Fruit fly (Drosophila melanogaster) whole organism, embryonic: ENCODE measurements around the gene CG34242.

Experiments
- Adf1 ChIP-seq: fragments of 200-800 bp; sonication (Bioruptor generic); IDR thresholded peaks from 2 replicates; pipeline ENCODE4 v1.3.6; 2022; ENCODE audit warnings: missing biosample characterization, missing genetic modification characterization
- Antp ChIP-seq: fragments of 200-800 bp; sonication (Bioruptor generic); optimal IDR thresholded peaks from 3 replicates; lab custom pipeline; 2016; ENCODE audit warnings: missing biosample characterization, missing genetic modification characterization
- BEAF-32 ChIP-seq: fragments of 200-800 bp; sonication (Bioruptor generic); optimal IDR thresholded peaks from 3 replicates; lab custom pipeline; 2017; ENCODE audit warnings: missing biosample characterization, missing genetic modification characterization, mild to moderate bottlenecking, moderate library complexity, missing genetic modification reagents
- CG10209 ChIP-seq: fragments of 200-800 bp; sonication (Bioruptor generic); optimal IDR thresholded peaks from 3 replicates; lab custom pipeline; 2017; ENCODE audit warnings: missing biosample characterization, mild to moderate bottlenecking, missing genetic modification characterization, missing genetic modification reagents
- CG10274 ChIP-seq: fragments of 200-800 bp; sonication (Bioruptor generic); optimal IDR thresholded peaks from 3 replicates; lab custom pipeline; 2017; ENCODE audit warnings: missing biosample characterization, mild to moderate bottlenecking, missing genetic modification characterization
- CG10462 ChIP-seq: fragments of 200-800 bp; sonication (Bioruptor generic); optimal IDR thresholded peaks from 2 replicates; lab custom pipeline; 2016; ENCODE audit warnings: missing biosample characterization, missing genetic modification characterization
- CG12236 ChIP-seq: fragments of 200-800 bp; sonication (Bioruptor generic); optimal IDR thresholded peaks from 2 replicates; lab custom pipeline; 2016; ENCODE audit warnings: missing biosample characterization, missing genetic modification characterization
- CG17359 ChIP-seq: fragments of 200-800 bp; sonication (Bioruptor generic); optimal IDR thresholded peaks from 3 replicates; lab custom pipeline; 2018; ENCODE audit warnings: missing biosample characterization, mild to moderate bottlenecking, missing genetic modification characterization, moderate library complexity
- CG1832 ChIP-seq: fragments of 200-800 bp; sonication (Bioruptor generic); optimal IDR thresholded peaks from 2 replicates; lab custom pipeline; 2017; ENCODE audit warnings: missing biosample characterization, mild to moderate bottlenecking, missing genetic modification characterization, inconsistent platforms
- CG2129 ChIP-seq: fragments of 200-800 bp; sonication (Bioruptor generic); IDR thresholded peaks from 2 replicates; pipeline ENCODE4 v1.3.6; 2022; ENCODE audit warnings: missing biosample characterization, missing genetic modification characterization; ENCODE audit not compliant: partially characterized antibody
- CG2199 ChIP-seq: fragments of 200-800 bp; sonication (Bioruptor generic); IDR thresholded peaks from 3 replicates; pipeline ENCODE4 v1.3.6; 2022; ENCODE audit warnings: missing biosample characterization, missing genetic modification characterization
- CG2202 ChIP-seq: fragments of 200-800 bp; sonication (Bioruptor generic); optimal IDR thresholded peaks from 2 replicates; lab custom pipeline; 2018; ENCODE audit warnings: missing biosample characterization, mild to moderate bottlenecking, missing genetic modification characterization
- CG30020 ChIP-seq: fragments of 200-800 bp; optimal IDR thresholded peaks from 2 replicates; lab custom pipeline; 2019; ENCODE audit warnings: missing biosample characterization, mild to moderate bottlenecking, missing genetic modification characterization, moderate library complexity
- CG32767 ChIP-seq: fragments of 200-800 bp; sonication (Bioruptor generic); IDR thresholded peaks from 2 replicates; pipeline ENCODE4 v1.3.6; 2022; ENCODE audit warnings: missing biosample characterization, missing genetic modification characterization
- CG34224 ChIP-seq: fragments of 200-800 bp; sonication (Bioruptor generic); IDR thresholded peaks from 3 replicates; pipeline ENCODE4 v1.3.6; 2022; ENCODE audit warnings: missing biosample characterization, missing genetic modification characterization; ENCODE audit not compliant: partially characterized antibody
- CG9727 ChIP-seq: fragments of 200-800 bp; sonication (Bioruptor generic); optimal IDR thresholded peaks from 3 replicates; lab custom pipeline; 2017; ENCODE audit warnings: missing biosample characterization, mild to moderate bottlenecking, missing genetic modification characterization
- CTCF ChIP-seq: fragments of 200-800 bp; sonication (Bioruptor generic); optimal IDR thresholded peaks from 2 replicates; lab custom pipeline; 2017; ENCODE audit warnings: missing biosample characterization, mild to moderate bottlenecking, missing genetic modification characterization, moderate library complexity
- CoRest ChIP-seq: fragments of 200-800 bp; sonication (Bioruptor generic); optimal IDR thresholded peaks from 3 replicates; lab custom pipeline; 2018; ENCODE audit warnings: missing biosample characterization, mild to moderate bottlenecking, missing genetic modification characterization, moderate library complexity
- Dll ChIP-seq: fragments of 200-800 bp; sonication (Bioruptor generic); IDR thresholded peaks from 4 replicates; pipeline ENCODE4 v1.3.6; 2022; ENCODE audit warnings: missing biosample characterization, missing genetic modification characterization; ENCODE audit not compliant: partially characterized antibody
- Doc3 ChIP-seq: fragments of 200-800 bp; sonication (Bioruptor generic); IDR thresholded peaks from 3 replicates; pipeline ENCODE4 v1.3.6; 2022; ENCODE audit warnings: missing biosample characterization, missing genetic modification characterization; ENCODE audit not compliant: partially characterized antibody
- Dp ChIP-seq: fragments of 200-800 bp; sonication (Bioruptor generic); optimal IDR thresholded peaks from 2 replicates; lab custom pipeline; 2018; ENCODE audit warnings: missing biosample characterization, mild to moderate bottlenecking, missing genetic modification characterization, moderate library complexity
- Dref ChIP-seq: fragments of 200-800 bp; sonication (Bioruptor generic); IDR thresholded peaks from 2 replicates; pipeline ENCODE4 v1.3.6; 2022; ENCODE audit warnings: missing biosample characterization, missing genetic modification characterization
- E2f1 ChIP-seq: fragments of 200-800 bp; sonication (Bioruptor generic); IDR thresholded peaks from 2 replicates; pipeline ENCODE4 v1.3.6; 2022; ENCODE audit warnings: missing biosample characterization, missing genetic modification characterization
- Hey ChIP-seq: fragments of 200-800 bp; sonication (Bioruptor generic); optimal IDR thresholded peaks from 3 replicates; lab custom pipeline; 2018; ENCODE audit warnings: missing biosample characterization, mild to moderate bottlenecking, missing genetic modification characterization
- HmgD ChIP-seq: fragments of 200-800 bp; sonication (Bioruptor generic); optimal IDR thresholded peaks from 3 replicates; lab custom pipeline; 2016; ENCODE audit warnings: missing biosample characterization, missing genetic modification characterization
- HmgZ ChIP-seq: fragments of 200-800 bp; sonication (Bioruptor generic); optimal IDR thresholded peaks from 2 replicates; lab custom pipeline; 2018; ENCODE audit warnings: missing biosample characterization, mild to moderate bottlenecking, missing genetic modification characterization
- Lim3 ChIP-seq: fragments of 200-800 bp; sonication (Bioruptor generic); IDR thresholded peaks from 2 replicates; pipeline ENCODE4 v1.3.6; 2022; ENCODE audit warnings: missing biosample characterization, missing genetic modification characterization
- Max ChIP-seq: fragments of 200-800 bp; sonication (Bioruptor generic); optimal IDR thresholded peaks from 2 replicates; lab custom pipeline; 2016; ENCODE audit warnings: missing biosample characterization, mild to moderate bottlenecking, missing genetic modification characterization
- Mes4 ChIP-seq: fragments of 200-800 bp; sonication (Bioruptor generic); optimal IDR thresholded peaks from 2 replicates; lab custom pipeline; 2016; ENCODE audit warnings: missing biosample characterization, missing genetic modification characterization
- Rfx ChIP-seq: fragments of 200-800 bp; sonication (Bioruptor generic); IDR thresholded peaks from 2 replicates; pipeline ENCODE4 v1.3.6; 2022; ENCODE audit warnings: missing biosample characterization, missing genetic modification characterization
- Scr ChIP-seq: fragments of 200-800 bp; sonication (Bioruptor generic); IDR thresholded peaks from 2 replicates; pipeline ENCODE4 v1.3.6; 2022; ENCODE audit warnings: missing biosample characterization, missing genetic modification characterization; ENCODE audit not compliant: partially characterized antibody
- abd-A ChIP-seq: fragments of 200-800 bp; sonication (Bioruptor generic); optimal IDR thresholded peaks from 3 replicates; lab custom pipeline; 2019; ENCODE audit warnings: missing biosample characterization, mild to moderate bottlenecking, missing genetic modification characterization, moderate library complexity
- az2 ChIP-seq: fragments of 200-800 bp; sonication (Bioruptor generic); optimal IDR thresholded peaks from 3 replicates; lab custom pipeline; 2016; ENCODE audit warnings: missing biosample characterization, missing genetic modification characterization
- caup ChIP-seq: fragments of 200-800 bp; sonication (Bioruptor generic); optimal IDR thresholded peaks from 3 replicates; lab custom pipeline; 2017; ENCODE audit warnings: missing biosample characterization, mild to moderate bottlenecking, missing genetic modification characterization, moderate library complexity; ENCODE audit not compliant: severe bottlenecking
- croc ChIP-seq: fragments of 200-800 bp; sonication (Bioruptor generic); conservative IDR thresholded peaks from 3 replicates; pipeline ENCODE4 v1.3.6; 2022; ENCODE audit warnings: missing biosample characterization, missing genetic modification characterization
- dan ChIP-seq: fragments of 200-800 bp; sonication (Bioruptor generic); IDR thresholded peaks from 2 replicates; pipeline ENCODE4 v1.3.6; 2022; ENCODE audit warnings: missing biosample characterization, missing genetic modification characterization
- ewg ChIP-seq: fragments of 200-800 bp; sonication (Bioruptor generic); optimal IDR thresholded peaks from 3 replicates; lab custom pipeline; 2017; ENCODE audit warnings: mild to moderate bottlenecking, missing biosample characterization, missing genetic modification reagents, missing genetic modification characterization
- fd64A ChIP-seq: fragments of 200-800 bp; sonication (Bioruptor generic); optimal IDR thresholded peaks from 3 replicates; lab custom pipeline; 2018; ENCODE audit warnings: missing biosample characterization, mild to moderate bottlenecking, missing genetic modification characterization
- kay ChIP-seq: fragments of 200-800 bp; sonication (Bioruptor generic); optimal IDR thresholded peaks from 2 replicates; lab custom pipeline; 2016; ENCODE audit warnings: missing biosample characterization, missing genetic modification characterization
- maf-S ChIP-seq: fragments of 200-800 bp; sonication (Bioruptor generic); optimal IDR thresholded peaks from 2 replicates; lab custom pipeline; 2016; ENCODE audit warnings: missing biosample characterization, missing genetic modification characterization
- nerfin-2 ChIP-seq: fragments of 200-800 bp; sonication (Bioruptor generic); IDR thresholded peaks from 2 replicates; pipeline ENCODE4 v1.3.6; 2022; ENCODE audit warnings: missing biosample characterization, missing genetic modification characterization; ENCODE audit not compliant: partially characterized antibody
- peb ChIP-seq: fragments of 200-800 bp; sonication (Bioruptor generic); IDR thresholded peaks from 2 replicates; pipeline ENCODE4 v1.3.6; 2022; ENCODE audit warnings: missing biosample characterization, missing genetic modification characterization
- prd ChIP-seq, 3 experiments: fragments of >200 bp in 2 of 3; fragments of 200-800 bp in 1 of 3; sonication (Bioruptor generic) in 1 of 3; optimal IDR thresholded peaks in 2 of 3; IDR thresholded peaks in 1 of 3; 2 replicates in 2 of 3; 3 replicates in 1 of 3; pipeline versions ENCODE4 v1.3.6 to Lab custom; 2017 to 2022; ENCODE audit warnings: missing biosample characterization in 1 of 3, missing genetic modification characterization in 1 of 3
- pzg ChIP-seq: fragments of 200-800 bp; sonication (Bioruptor generic); optimal IDR thresholded peaks from 3 replicates; lab custom pipeline; 2018; ENCODE audit warnings: missing biosample characterization, mild to moderate bottlenecking, missing genetic modification characterization, moderate library complexity
- run ChIP-seq: fragments of 200-800 bp; sonication (Bioruptor generic); optimal IDR thresholded peaks from 3 replicates; lab custom pipeline; 2018; ENCODE audit warnings: missing biosample characterization, mild to moderate bottlenecking, missing genetic modification characterization
- sd ChIP-seq: fragments of 200-800 bp; sonication (Bioruptor generic); optimal IDR thresholded peaks from 3 replicates; lab custom pipeline; 2018; ENCODE audit warnings: missing biosample characterization, mild to moderate bottlenecking, missing genetic modification characterization, moderate library complexity
- sob ChIP-seq: fragments of 200-800 bp; sonication (Bioruptor generic); IDR thresholded peaks from 2 replicates; pipeline ENCODE4 v1.3.6; 2022; ENCODE audit warnings: missing biosample characterization, missing genetic modification characterization
- stc ChIP-seq: fragments of 200-800 bp; sonication (Bioruptor generic); IDR thresholded peaks from 2 replicates; pipeline ENCODE4 v1.3.6; 2022; ENCODE audit warnings: missing biosample characterization, missing genetic modification characterization
- stwl ChIP-seq: fragments of 200-800 bp; sonication (Bioruptor generic); optimal IDR thresholded peaks from 3 replicates; lab custom pipeline; 2018; ENCODE audit warnings: missing biosample characterization, mild to moderate bottlenecking, missing genetic modification characterization, moderate library complexity
- tll ChIP-seq, 2 experiments: fragments of 200-800 bp in 1 of 2; fragments of >200 bp in 1 of 2; sonication (Bioruptor generic) in 1 of 2; optimal IDR thresholded peaks; 2 replicates each; lab custom pipeline; 2017 to 2019; ENCODE audit warnings: missing biosample characterization in 2 of 2, missing genetic modification characterization in 2 of 2, mild to moderate bottlenecking in 1 of 2, moderate library complexity in 1 of 2

The CG34242 gene

dm6 chr3L:12530044-12530443 is 3.8 kb upstream of the CG34242 start, which contains the start of gene nst (continued):
- peak; percentile 7 for TF ChIP-seq HmgZ (tag; lab: Kevin White, UChicago)
- no peak for TF ChIP-seq kay (GFP tag; lab: Kevin White, UChicago)
- TF ChIP-seq HmgD (GFP tag; lab: Kevin White, UChicago), result peak; percentile 23
- TF ChIP-seq prd (optimal IDR thresholded peaks at IDR 0.05; lab: Kevin White, UChicago), result no peak
- TF ChIP-seq prd (GFP tag; IDR thresholded peaks at IDR 0.05; lab: Robert Waterston, UW), result no peak
- no peak for TF ChIP-seq dan
- TF ChIP-seq Dll (GFP tag; lab: Robert Waterston, UW), result peak; percentile 28; the same call in 1 of the 4 replicates
- TF ChIP-seq Lim3, result no peak
- peak; percentile 17 for TF ChIP-seq CoRest (tag; lab: Kevin White, UChicago)
- no peak for TF ChIP-seq Hey (tag; lab: Kevin White, UChicago)
- peak; percentile 24 for TF ChIP-seq BEAF-32 (GFP tag; lab: Kevin White, UChicago)
- 0 out of 2 replicates have a peak, but pooled peaks have one; percentile 28 for TF ChIP-seq Rfx (GFP tag; lab: Robert Waterston, UW)
- peak; percentile 29 for TF ChIP-seq CTCF
- no peak for TF ChIP-seq run
- no peak for TF ChIP-seq abd-A (tag; lab: Kevin White, UChicago)
- no peak for TF ChIP-seq CG17359 (tag; lab: Kevin White, UChicago)
- no peak for TF ChIP-seq CG10274 (GFP tag; lab: Kevin White, UChicago)
- TF ChIP-seq Mes4 (GFP tag; lab: Kevin White, UChicago), result no peak
- TF ChIP-seq peb (GFP tag; lab: Robert Waterston, UW), result no peak
- TF ChIP-seq fd64A, result no peak
- TF ChIP-seq CG2129, result no peak
- no peak for TF ChIP-seq nerfin-2 (GFP tag; lab: Robert Waterston, UW)
- no peak for TF ChIP-seq CG9727 (GFP tag; lab: Kevin White, UChicago)
- peak; percentile 70 for TF ChIP-seq Dp
- no peak for TF ChIP-seq CG12236 (GFP tag; lab: Kevin White, UChicago)
- no peak for TF ChIP-seq croc
- TF ChIP-seq CG10462 (GFP tag; lab: Kevin White, UChicago), result no peak
- TF ChIP-seq CG30020 (tag; lab: Kevin White, UChicago), result no peak
- peak; percentile 1 for TF ChIP-seq caup (GFP tag; lab: Kevin White, UChicago)
- TF ChIP-seq stwl (tag; lab: Kevin White, UChicago), result peak; percentile 44
- no peak for TF ChIP-seq Antp
- no peak for TF ChIP-seq stc (GFP tag; lab: Robert Waterston, UW)
- TF ChIP-seq CG10209 (GFP tag; lab: Kevin White, UChicago), result no peak
- TF ChIP-seq Dref (GFP tag; lab: Robert Waterston, UW), result peak; percentile 33; the same call in 1 of the 2 replicates
- TF ChIP-seq Adf1, result no peak
- TF ChIP-seq az2 (GFP tag; lab: Kevin White, UChicago), result no peak
- no peak for TF ChIP-seq Doc3
- no peak for TF ChIP-seq sob (GFP tag; lab: Robert Waterston, UW)
- TF ChIP-seq tll (GFP tag; optimal IDR thresholded peaks at IDR 0.05; lab: Kevin White, UChicago), result no peak
- no peak for TF ChIP-seq CG2199 (GFP tag; lab: Robert Waterston, UW)
- TF ChIP-seq maf-S (GFP tag; lab: Kevin White, UChicago), result no peak
- TF ChIP-seq pzg (GFP tag; lab: Kevin White, UChicago), result peak; percentile 67
- peak; percentile 40 for TF ChIP-seq Scr
- peak; percentile 70 for TF ChIP-seq ewg (GFP tag; lab: Kevin White, UChicago)
- no peak for TF ChIP-seq sd (tag; lab: Kevin White, UChicago)
- 0 out of 3 replicates have a peak, but pooled peaks have one; percentile 6 for TF ChIP-seq CG34224 (GFP tag; lab: Robert Waterston, UW)
- no peak for TF ChIP-seq E2f1 (GFP tag; lab: Robert Waterston, UW)
- no peak for TF ChIP-seq CG32767 (GFP tag; lab: Robert Waterston, UW)
- no peak for TF ChIP-seq CG2202
- no peak for TF ChIP-seq Max (GFP tag; lab: Kevin White, UChicago)
- no peak for TF ChIP-seq CG1832 (GFP tag; lab: Kevin White, UChicago)
